Fruit fly (Drosophila melanogaster): ENCODE data around the gene CAH6.
A peak's percentile ranks its signal among the peaks of the same experiment; 100 is the strongest.

The CAH6 gene

dm6 chr3R:31270783-31271427 lies 13.5 kb downstream of the CAH6 start:
- TF ChIP-seq fd96Ca (GFP tag; IDR thresholded peaks at IDR 0.05) (no peak), Snoo (tag; optimal IDR thresholded peaks at IDR 0.05) (no peak), CG15710 (tag; optimal IDR thresholded peaks at IDR 0.05) (no peak), CG8159 (tag; optimal IDR thresholded peaks at IDR 0.05) (peak; percentile 15), gl (tag; optimal IDR thresholded peaks at IDR 0.05) (no peak), rn (GFP tag; IDR thresholded peaks at IDR 0.05) (no peak)

DNA sequence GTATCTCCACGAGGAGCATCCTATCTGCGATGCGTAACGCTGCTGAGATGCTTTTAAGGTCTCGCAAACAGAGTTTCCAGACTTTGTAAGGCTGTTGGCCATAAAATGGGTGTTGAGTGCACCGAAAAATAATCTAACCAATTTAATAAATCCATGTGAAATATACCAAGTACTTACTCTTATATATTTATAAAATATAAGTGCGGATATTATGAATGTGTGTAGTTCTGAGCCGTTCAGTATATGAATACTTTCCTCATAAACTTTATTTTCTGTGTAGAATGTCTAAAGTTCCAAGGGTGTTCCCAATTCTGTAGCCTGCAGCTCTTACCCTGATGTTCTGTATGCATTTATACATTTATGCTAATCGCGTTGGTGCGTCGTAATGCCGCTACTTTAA lies 28.4 kb downstream of the CAH6 start:
- TF ChIP-seq Snoo (tag; optimal IDR thresholded peaks at IDR 0.05) (no peak), Pif1B (GFP tag; optimal IDR thresholded peaks at IDR 0.05) (no peak), CG34367 (tag; optimal IDR thresholded peaks at IDR 0.05) (peak; percentile 39), CG9948 (tag; optimal IDR thresholded peaks at IDR 0.05) (peak; percentile 51), fd96Ca (GFP tag; IDR thresholded peaks at IDR 0.05) (no peak), CG14655 (GFP tag; optimal IDR thresholded peaks at IDR 0.05) (peak; percentile 51), CG8159 (tag; optimal IDR thresholded peaks at IDR 0.05) (peak; percentile 62), CG8301 (tag; optimal IDR thresholded peaks at IDR 0.05) (peak; percentile 20), CG15710 (tag; optimal IDR thresholded peaks at IDR 0.05) (peak; percentile 51), CG17806 (tag; optimal IDR thresholded peaks at IDR 0.05) (peak; percentile 50)

DNA sequence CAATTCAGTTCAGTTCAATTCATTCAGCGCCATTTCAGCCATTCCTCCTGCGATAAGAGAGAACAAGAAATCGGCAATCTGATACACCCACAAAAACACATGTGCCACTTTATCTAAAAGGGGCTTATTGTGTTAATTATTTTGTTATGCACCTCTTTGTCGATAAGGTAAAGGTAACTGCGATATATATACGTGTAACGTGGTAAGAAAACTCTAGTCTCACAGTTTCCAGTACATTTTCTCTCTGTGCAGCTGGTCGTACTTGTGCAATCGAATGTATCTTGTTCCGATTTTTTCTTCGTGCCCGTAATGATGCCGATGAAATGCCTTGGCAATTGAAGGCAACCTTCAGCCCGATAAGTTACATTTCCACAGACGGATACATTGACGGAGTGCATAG lies 30.1 kb downstream of the CAH6 start:
- TF ChIP-seq CG17806 (tag; optimal IDR thresholded peaks at IDR 0.05) (peak; percentile 30), Ets98B (GFP tag; IDR thresholded peaks at IDR 0.05) (0 out of 2 replicates have a peak, but pooled peaks have one; percentile 15), CG12605 (GFP tag; IDR thresholded peaks at IDR 0.05) (no peak), fd96Ca (GFP tag; IDR thresholded peaks at IDR 0.05) (peak; percentile 26; the same call in 1 of the 3 replicates), CG34367 (tag; optimal IDR thresholded peaks at IDR 0.05) (peak; percentile 10), Pif1B (GFP tag; optimal IDR thresholded peaks at IDR 0.05) (peak; percentile 36), rn (GFP tag; IDR thresholded peaks at IDR 0.05) (no peak), gl (tag; optimal IDR thresholded peaks at IDR 0.05) (no peak), Pif1A (GFP tag; optimal IDR thresholded peaks at IDR 0.05) (peak; percentile 40), Snoo (tag; optimal IDR thresholded peaks at IDR 0.05) (no peak), CG15710 (tag; optimal IDR thresholded peaks at IDR 0.05) (no peak), CG8301 (tag; optimal IDR thresholded peaks at IDR 0.05) (peak; percentile 23), D1 (tag; optimal IDR thresholded peaks at IDR 0.05) (no peak), EcR (GFP tag; optimal IDR thresholded peaks at IDR 0.05) (no peak), CG13204 (GFP tag; optimal IDR thresholded peaks at IDR 0.05) (no peak), CG10348 (GFP tag; IDR thresholded peaks at IDR 0.05) (no peak), CG32121 (GFP tag; IDR thresholded peaks at IDR 0.05) (no peak), CG14655 (GFP tag; optimal IDR thresholded peaks at IDR 0.05) (peak; percentile 45), CG8159 (tag; optimal IDR thresholded peaks at IDR 0.05) (peak; percentile 35), CG9948 (tag; optimal IDR thresholded peaks at IDR 0.05) (peak; percentile 34), CG4496 (GFP tag; IDR thresholded peaks at IDR 0.05) (peak; percentile 66; the same call in 1 of the 3 replicates)

- no peak for TF ChIP-seq Snoo (tag; optimal IDR thresholded peaks at IDR 0.05)
- peak; percentile 20 for TF ChIP-seq Pif1A (GFP tag; optimal IDR thresholded peaks at IDR 0.05)
- no peak for TF ChIP-seq CG12605 (GFP tag; IDR thresholded peaks at IDR 0.05)
- no peak for TF ChIP-seq Pif1B (GFP tag; optimal IDR thresholded peaks at IDR 0.05)
- no peak for TF ChIP-seq fd96Ca (GFP tag; IDR thresholded peaks at IDR 0.05)
- no peak for TF ChIP-seq rn (GFP tag; IDR thresholded peaks at IDR 0.05)
- TF ChIP-seq CG13204 (GFP tag; optimal IDR thresholded peaks at IDR 0.05) = no peak
- no peak for TF ChIP-seq D1 (tag; optimal IDR thresholded peaks at IDR 0.05)
- TF ChIP-seq CG4496 (GFP tag; IDR thresholded peaks at IDR 0.05) = peak; percentile 50; the same call in 1 of the 3 replicates
- no peak for TF ChIP-seq CG8159 (tag; optimal IDR thresholded peaks at IDR 0.05)
- no peak for TF ChIP-seq CG10348 (GFP tag; IDR thresholded peaks at IDR 0.05)
- TF ChIP-seq CG32121 (GFP tag; IDR thresholded peaks at IDR 0.05) = no peak
- no peak for TF ChIP-seq gl (tag; optimal IDR thresholded peaks at IDR 0.05)
- no peak for TF ChIP-seq CG17806 (tag; optimal IDR thresholded peaks at IDR 0.05)
- no peak for TF ChIP-seq Ets98B (GFP tag; IDR thresholded peaks at IDR 0.05)
- TF ChIP-seq CG34367 (tag; optimal IDR thresholded peaks at IDR 0.05) = no peak
- peak; percentile 59 for TF ChIP-seq CG8301 (tag; optimal IDR thresholded peaks at IDR 0.05)
- no peak for TF ChIP-seq CG9948 (tag; optimal IDR thresholded peaks at IDR 0.05)
- TF ChIP-seq CG15710 (tag; optimal IDR thresholded peaks at IDR 0.05) = no peak
- TF ChIP-seq EcR (GFP tag; optimal IDR thresholded peaks at IDR 0.05) = no peak
- peak; percentile 69 for TF ChIP-seq CG14655 (GFP tag; optimal IDR thresholded peaks at IDR 0.05)
Measured at dm6 chr3R:31290195-31290594, 32.8 kb downstream of the CAH6 start.

dm6 chr3R:31295694-31296093 lies 38.3 kb downstream of the CAH6 start:
- peak; percentile 66 for TF ChIP-seq CG14655 (GFP tag; optimal IDR thresholded peaks at IDR 0.05)
- TF ChIP-seq Pif1B (GFP tag; optimal IDR thresholded peaks at IDR 0.05) = peak; percentile 10
- TF ChIP-seq Pif1A (GFP tag; optimal IDR thresholded peaks at IDR 0.05) = peak; percentile 28
- TF ChIP-seq CG4496 (GFP tag; IDR thresholded peaks at IDR 0.05) = peak; percentile 80
- peak; percentile 62 for TF ChIP-seq CG8301 (tag; optimal IDR thresholded peaks at IDR 0.05)
- TF ChIP-seq Snoo (tag; optimal IDR thresholded peaks at IDR 0.05) = peak; percentile 28
- peak; percentile 48; the same call in 1 of the 2 replicates for TF ChIP-seq rn (GFP tag; IDR thresholded peaks at IDR 0.05)
- TF ChIP-seq CG8159 (tag; optimal IDR thresholded peaks at IDR 0.05) = peak; percentile 63
- no peak for TF ChIP-seq D1 (tag; optimal IDR thresholded peaks at IDR 0.05)
- peak; percentile 36; the same call in 1 of the 2 replicates for TF ChIP-seq CG12605 (GFP tag; IDR thresholded peaks at IDR 0.05)
- peak; percentile 57 for TF ChIP-seq CG17806 (tag; optimal IDR thresholded peaks at IDR 0.05)
- TF ChIP-seq Ets98B (GFP tag; IDR thresholded peaks at IDR 0.05) = peak; percentile 63
- peak; percentile 29; the same call in 1 of the 2 replicates for TF ChIP-seq CG32121 (GFP tag; IDR thresholded peaks at IDR 0.05)
- TF ChIP-seq CG9948 (tag; optimal IDR thresholded peaks at IDR 0.05) = peak; percentile 57
- no peak for TF ChIP-seq CG13204 (GFP tag; optimal IDR thresholded peaks at IDR 0.05)
- peak; percentile 68; the same call in 2 of the 3 replicates for TF ChIP-seq fd96Ca (GFP tag; IDR thresholded peaks at IDR 0.05)
- no peak for TF ChIP-seq CG10348 (GFP tag; IDR thresholded peaks at IDR 0.05)
- peak; percentile 30 for TF ChIP-seq CG34367 (tag; optimal IDR thresholded peaks at IDR 0.05)
- no peak for TF ChIP-seq gl (tag; optimal IDR thresholded peaks at IDR 0.05)
- TF ChIP-seq CG15710 (tag; optimal IDR thresholded peaks at IDR 0.05) = peak; percentile 55
- TF ChIP-seq EcR (GFP tag; optimal IDR thresholded peaks at IDR 0.05) = no peak

Data from whole organism, pupa.